Worm (Caenorhabditis elegans) whole organism, L3 larva: ENCODE measurements around the gene mrps-18A.

Experiments
- R02D3.7 ChIP-seq: fragments of 150-350 bp; optimal IDR thresholded peaks from 2 replicates; lab custom pipeline; 2014; ENCODE audit warnings: missing biosample characterization, missing genetic modification characterization
- ZK546.5 ChIP-seq: sonication (generic microtip); optimal IDR thresholded peaks from 2 replicates; lab custom pipeline; 2017; ENCODE audit warnings: missing biosample characterization, missing genetic modification characterization
- aly-2 ChIP-seq: fragments of 150-350 bp; optimal IDR thresholded peaks from 2 replicates; lab custom pipeline; 2014; ENCODE audit warnings: missing biosample characterization, missing genetic modification characterization
- ama-1 ChIP-seq: fragments of 150-350 bp; optimal IDR thresholded peaks from 2 replicates; lab custom pipeline; 2018
- ceh-16 ChIP-seq: sonication (generic microtip); optimal IDR thresholded peaks from 2 replicates; lab custom pipeline; 2017; ENCODE audit warnings: missing biosample characterization, missing genetic modification characterization
- ceh-28 ChIP-seq: fragments of 150-350 bp; optimal IDR thresholded peaks from 2 replicates; lab custom pipeline; 2014; ENCODE audit warnings: missing biosample characterization, missing genetic modification reagents, missing genetic modification characterization
- ceh-82 ChIP-seq: fragments of 150-350 bp; optimal IDR thresholded peaks from 2 replicates; lab custom pipeline; 2014; ENCODE audit warnings: missing biosample characterization, missing genetic modification characterization
- ceh-9 ChIP-seq: sonication (generic microtip); optimal IDR thresholded peaks from 2 replicates; lab custom pipeline; 2018; ENCODE audit warnings: missing biosample characterization, missing genetic modification characterization
- daf-12 ChIP-seq: fragments of 150-350 bp; optimal IDR thresholded peaks from 2 replicates; lab custom pipeline; 2014; ENCODE audit warnings: missing biosample characterization, missing genetic modification reagents, missing genetic modification characterization
- egl-27 ChIP-seq: sonication (generic microtip); optimal IDR thresholded peaks from 4 replicates; lab custom pipeline; 2017; ENCODE audit warnings: missing biosample characterization, missing genetic modification reagents, missing genetic modification characterization
- egl-5 ChIP-seq: fragments of 150-350 bp; optimal IDR thresholded peaks from 2 replicates; lab custom pipeline; 2017; ENCODE audit warnings: missing biosample characterization, missing genetic modification reagents, missing genetic modification characterization, inconsistent platforms
- elt-1 ChIP-seq: fragments of 150-350 bp; optimal IDR thresholded peaks from 2 replicates; lab custom pipeline; 2014; ENCODE audit warnings: missing biosample characterization, missing genetic modification characterization
- elt-2 ChIP-seq: sonication (generic microtip); optimal IDR thresholded peaks from 2 replicates; lab custom pipeline; 2016; ENCODE audit warnings: missing genetic modification reagents, mild to moderate bottlenecking, missing genetic modification characterization, missing compliant biosample characterization
- elt-3 ChIP-seq, 3 experiments: fragments of 150-350 bp in 1 of 3; sonication (generic microtip) in 2 of 3; optimal IDR thresholded peaks; 2 replicates in 2 of 3; 4 replicates in 1 of 3; lab custom pipeline; 2014 to 2017; ENCODE audit warnings: missing biosample characterization in 3 of 3, missing genetic modification characterization in 3 of 3
- eor-1 ChIP-seq, 2 experiments: fragments of 150-350 bp; optimal IDR thresholded peaks; 2 replicates each; lab custom pipeline; 2014 to 2018; ENCODE audit warnings: missing biosample characterization in 2 of 2, missing genetic modification characterization in 2 of 2
- fkh-10 ChIP-seq: sonication (generic microtip); optimal IDR thresholded peaks from 2 replicates; lab custom pipeline; 2017; ENCODE audit warnings: missing biosample characterization, missing genetic modification reagents, missing genetic modification characterization
- fkh-2 ChIP-seq: fragments of 150-350 bp; optimal IDR thresholded peaks from 2 replicates; lab custom pipeline; 2014; ENCODE audit warnings: missing biosample characterization, missing genetic modification reagents, missing genetic modification characterization
- fos-1 ChIP-seq: fragments of 150-350 bp; optimal IDR thresholded peaks from 2 replicates; lab custom pipeline; 2014; ENCODE audit warnings: missing biosample characterization, missing genetic modification characterization
- hmg-11 ChIP-seq: sonication (generic microtip); optimal IDR thresholded peaks from 2 replicates; lab custom pipeline; 2016; ENCODE audit warnings: missing genetic modification characterization, missing compliant biosample characterization
- jun-1 ChIP-seq: fragments of 150-350 bp; optimal IDR thresholded peaks from 2 replicates; lab custom pipeline; 2014; ENCODE audit warnings: missing biosample characterization, missing genetic modification reagents, missing genetic modification characterization
- lin-15B ChIP-seq: fragments of 150-350 bp; optimal IDR thresholded peaks from 2 replicates; lab custom pipeline; 2014; ENCODE audit warnings: missing biosample characterization, missing genetic modification characterization
- lin-39 ChIP-seq: fragments of 150-350 bp; optimal IDR thresholded peaks from 2 replicates; lab custom pipeline; 2018; ENCODE audit warnings: missing biosample characterization, missing genetic modification reagents, missing genetic modification characterization
- lsy-12 ChIP-seq: sonication (generic microtip); optimal IDR thresholded peaks from 2 replicates; lab custom pipeline; 2016; ENCODE audit warnings: mild to moderate bottlenecking, missing genetic modification characterization, missing compliant biosample characterization
- mdl-1 ChIP-seq: fragments of 150-350 bp; optimal IDR thresholded peaks from 2 replicates; lab custom pipeline; 2014; ENCODE audit warnings: missing biosample characterization, missing genetic modification characterization
- mml-1 ChIP-seq: fragments of 150-350 bp; sonication (generic microtip); optimal IDR thresholded peaks from 3 replicates; lab custom pipeline; 2014; ENCODE audit warnings: missing biosample characterization, missing genetic modification characterization
- nfya-1 ChIP-seq: sonication (generic microtip); optimal IDR thresholded peaks from 2 replicates; lab custom pipeline; 2017; ENCODE audit warnings: missing genetic modification characterization, mild to moderate bottlenecking, missing compliant biosample characterization, antibody characterized with exemption, moderate library complexity; ENCODE audit not compliant: insufficient read depth
- nhr-11 ChIP-seq: fragments of 150-350 bp; optimal IDR thresholded peaks from 2 replicates; lab custom pipeline; 2014; ENCODE audit warnings: missing biosample characterization, missing genetic modification characterization
- nhr-12 ChIP-seq: fragments of 150-350 bp; optimal IDR thresholded peaks from 2 replicates; lab custom pipeline; 2014; ENCODE audit warnings: missing biosample characterization, missing genetic modification characterization
- nhr-23 ChIP-seq: fragments of 150-350 bp; optimal IDR thresholded peaks from 2 replicates; lab custom pipeline; 2014; ENCODE audit warnings: missing biosample characterization, missing genetic modification reagents, missing genetic modification characterization
- nhr-237 ChIP-seq: fragments of 150-350 bp; optimal IDR thresholded peaks from 2 replicates; lab custom pipeline; 2014; ENCODE audit warnings: missing biosample characterization, missing genetic modification characterization
- nhr-25 ChIP-seq: sonication (generic microtip); optimal IDR thresholded peaks from 2 replicates; lab custom pipeline; 2017; ENCODE audit warnings: missing biosample characterization, missing genetic modification characterization
- nhr-28 ChIP-seq: fragments of 150-350 bp; optimal IDR thresholded peaks from 2 replicates; lab custom pipeline; 2014; ENCODE audit warnings: missing biosample characterization, missing genetic modification characterization
- nhr-43 ChIP-seq: sonication (generic microtip); optimal IDR thresholded peaks from 2 replicates; lab custom pipeline; 2016; ENCODE audit warnings: mild to moderate bottlenecking, missing genetic modification characterization, missing compliant biosample characterization; ENCODE audit not compliant: poor library complexity, severe bottlenecking
- nhr-67 ChIP-seq: fragments of 150-350 bp; optimal IDR thresholded peaks from 2 replicates; lab custom pipeline; 2014; ENCODE audit warnings: missing biosample characterization, missing genetic modification characterization
- nhr-76 ChIP-seq: fragments of 150-350 bp; sonication (generic microtip); optimal IDR thresholded peaks from 5 replicates; lab custom pipeline; 2014; ENCODE audit warnings: missing biosample characterization, missing genetic modification characterization
- nhr-77 ChIP-seq: fragments of 150-350 bp; optimal IDR thresholded peaks from 2 replicates; lab custom pipeline; 2014; ENCODE audit warnings: missing biosample characterization, missing genetic modification characterization
- pha-4 ChIP-seq: fragments of 150-350 bp; optimal IDR thresholded peaks from 2 replicates; lab custom pipeline; 2014; ENCODE audit warnings: missing biosample characterization, missing genetic modification reagents, missing genetic modification characterization
- pqm-1 ChIP-seq: fragments of 150-350 bp; optimal IDR thresholded peaks from 2 replicates; lab custom pipeline; 2017; ENCODE audit warnings: missing biosample characterization, missing genetic modification characterization, inconsistent platforms
- sea-2 ChIP-seq: fragments of 150-350 bp; sonication (generic microtip); optimal IDR thresholded peaks from 4 replicates; lab custom pipeline; 2014; ENCODE audit warnings: missing biosample characterization, missing genetic modification reagents, missing genetic modification characterization
- skn-1 ChIP-seq: fragments of 150-350 bp; optimal IDR thresholded peaks from 2 replicates; lab custom pipeline; 2014; ENCODE audit warnings: missing biosample characterization, missing genetic modification characterization
- snpc-4 ChIP-seq: fragments of 150-350 bp; optimal IDR thresholded peaks from 2 replicates; lab custom pipeline; 2014; ENCODE audit warnings: missing biosample characterization, missing genetic modification characterization
- tbx-2 ChIP-seq: sonication (generic microtip); optimal IDR thresholded peaks from 2 replicates; lab custom pipeline; 2016; ENCODE audit warnings: mild to moderate bottlenecking, missing genetic modification characterization, missing compliant biosample characterization
- unc-39 ChIP-seq: sonication (generic microtip); optimal IDR thresholded peaks from 4 replicates; lab custom pipeline; 2017; ENCODE audit warnings: missing biosample characterization, missing genetic modification characterization
- unc-62 ChIP-seq: fragments of 150-350 bp; sonication (generic microtip); optimal IDR thresholded peaks from 4 replicates; lab custom pipeline; 2014; ENCODE audit warnings: missing biosample characterization, missing genetic modification reagents, missing genetic modification characterization
- zag-1 ChIP-seq: fragments of 150-350 bp; optimal IDR thresholded peaks from 2 replicates; lab custom pipeline; 2014; ENCODE audit warnings: missing biosample characterization, missing genetic modification characterization
- ztf-11 ChIP-seq: fragments of 150-350 bp; optimal IDR thresholded peaks from 2 replicates; lab custom pipeline; 2014; ENCODE audit warnings: missing biosample characterization, missing genetic modification characterization
- ztf-4 ChIP-seq: fragments of 150-350 bp; optimal IDR thresholded peaks from 2 replicates; lab custom pipeline; 2014; ENCODE audit warnings: missing biosample characterization, missing genetic modification characterization

The mrps-18A gene

ce11 chrIII:8358213-8358672 is 26.5 kb upstream of the mrps-18A start, which contains the start of the genes R05D3.8 and rfp-1 (continued):
- peak; percentile 99 for TF ChIP-seq R02D3.7 (tag; lab: Kevin White, UChicago)
- peak; percentile 60 for TF ChIP-seq nhr-25 (tag; lab: Kevin White, UChicago)
- no peak for TF ChIP-seq elt-1
- peak; percentile 56 for TF ChIP-seq elt-2 (tag; lab: Kevin White, UChicago)
- peak; percentile 96 for TF ChIP-seq nfya-1 (tag; lab: Kevin White, UChicago)

ce11 chrIII:8356407-8356881 is 24.7 kb upstream of the mrps-18A start:
- TF ChIP-seq nhr-11 (tag; lab: Kevin White, UChicago) (peak; percentile 7), fkh-10 (GFP tag; lab: Kevin White, UChicago) (peak; percentile 11), unc-62 (GFP tag; lab: Kevin White, UChicago) (no peak), nhr-12 (tag; lab: Kevin White, UChicago) (no peak), pqm-1 (tag; lab: Kevin White, UChicago) (peak; percentile 50), daf-12 (no peak), ceh-28 (tag; lab: Kevin White, UChicago) (peak; percentile 58), ceh-82 (tag; lab: Kevin White, UChicago) (no peak), ztf-4 (no peak), egl-27 (tag; lab: Kevin White, UChicago) (no peak), egl-5 (tag; lab: Kevin White, UChicago) (peak; percentile 47), fkh-2 (no peak), lin-39 (tag; lab: Kevin White, UChicago) (peak; percentile 67), jun-1 (tag; lab: Kevin White, UChicago) (peak; percentile 80), tbx-2 (tag; lab: Kevin White, UChicago) (no peak), aly-2 (no peak), nhr-25 (tag; lab: Kevin White, UChicago) (peak; percentile 73), lin-15B (peak; percentile 87), elt-3 (tag; optimal IDR thresholded peaks at IDR 0.05; lab: Kevin White, UChicago) (no peak), fos-1 (tag; lab: Kevin White, UChicago) (no peak), mdl-1 (tag; lab: Kevin White, UChicago) (no peak), R02D3.7 (tag; lab: Kevin White, UChicago) (peak; percentile 32), nhr-76 (tag; lab: Kevin White, UChicago) (no peak), nhr-43 (peak; percentile 51), nhr-67 (tag; lab: Kevin White, UChicago) (no peak), ztf-11 (tag; lab: Kevin White, UChicago) (no peak), mml-1 (tag; lab: Kevin White, UChicago) (no peak), skn-1 (tag; lab: Kevin White, UChicago) (no peak), ZK546.5 (tag; lab: Kevin White, UChicago) (no peak), nhr-237 (tag; lab: Kevin White, UChicago) (no peak), nfya-1 (tag; lab: Kevin White, UChicago) (peak; percentile 87), unc-39 (tag; lab: Kevin White, UChicago) (no peak), zag-1 (tag; lab: Kevin White, UChicago) (no peak), nhr-23 (tag; lab: Kevin White, UChicago) (peak; percentile 46), elt-2 (tag; lab: Kevin White, UChicago) (peak; percentile 49), snpc-4 (tag; lab: Kevin White, UChicago) (peak; percentile 70), ceh-9 (tag; lab: Kevin White, UChicago) (no peak), sea-2 (GFP tag; lab: Kevin White, UChicago) (no peak), hmg-11 (tag; lab: Kevin White, UChicago) (peak; percentile 95), eor-1 (tag; optimal IDR thresholded peaks at IDR 0.05; lab: Kevin White, UChicago) (no peak), nhr-77 (tag; lab: Kevin White, UChicago) (no peak), nhr-28 (no peak), pha-4 (tag; lab: Kevin White, UChicago) (peak; percentile 82), lsy-12 (peak; percentile 49), elt-1 (peak; percentile 15), ceh-16 (tag; lab: Kevin White, UChicago) (no peak), ama-1 (lab: Kevin White, UChicago) (peak; percentile 59)
